Worm (Caenorhabditis elegans) whole organism, young adult: ENCODE results near the gene ZK1307.2.

Experiments
- F52B5.7 ChIP-seq: sonication (generic microtip); optimal IDR thresholded peaks from 2 replicates; lab custom pipeline; 2016; ENCODE audit warnings: mild to moderate bottlenecking, missing genetic modification characterization, missing compliant biosample characterization
- ceh-79 ChIP-seq: sonication (generic microtip); optimal IDR thresholded peaks from 2 replicates; lab custom pipeline; 2017; ENCODE audit warnings: mild to moderate bottlenecking, missing genetic modification characterization, missing compliant biosample characterization
- ceh-91 ChIP-seq: fragments of 200-800 bp; sonication (Bioruptor generic); IDR thresholded peaks from 2 replicates; pipeline ENCODE4 v1.3.6; 2022; ENCODE audit warnings: missing genetic modification reagents, missing genetic modification characterization, missing compliant biosample characterization
- efl-1 ChIP-seq: fragments of 150-350 bp; optimal IDR thresholded peaks from 2 replicates; lab custom pipeline; 2014; ENCODE audit warnings: missing biosample characterization, missing genetic modification reagents, missing genetic modification characterization
- lin-35 ChIP-seq, 3 experiments: fragments of 150-350 bp in 2 of 3; sonication (generic microtip) in 1 of 3; optimal IDR thresholded peaks; 2 replicates each; lab custom pipeline; 2014 to 2018; ENCODE audit warnings: missing biosample characterization in 3 of 3, missing genetic modification characterization in 3 of 3, missing genetic modification reagents in 3 of 3
- lir-1 ChIP-seq: fragments of 200-800 bp; sonication (Bioruptor generic); conservative IDR thresholded peaks from 2 replicates; pipeline ENCODE4 v1.3.6; 2022; ENCODE audit warnings: missing genetic modification reagents, missing genetic modification characterization, missing compliant biosample characterization
- rcor-1 ChIP-seq: fragments of 200-800 bp; sonication (Bioruptor generic); IDR thresholded peaks from 2 replicates; pipeline ENCODE4 v1.3.6; 2022; ENCODE audit warnings: missing genetic modification reagents, missing genetic modification characterization, missing compliant biosample characterization
- sea-2 ChIP-seq: fragments of 200-800 bp; sonication (Bioruptor generic); IDR thresholded peaks from 2 replicates; pipeline ENCODE4 v1.3.6; 2022; ENCODE audit warnings: missing genetic modification characterization, missing compliant biosample characterization
- xnd-1 ChIP-seq: sonication (generic microtip); optimal IDR thresholded peaks from 2 replicates; lab custom pipeline; 2016; ENCODE audit warnings: missing genotype, missing genetic modification reagents, missing genetic modification characterization, missing compliant biosample characterization
- zim-3 ChIP-seq: sonication (generic microtip); optimal IDR thresholded peaks from 2 replicates; lab custom pipeline; 2017; ENCODE audit warnings: mild to moderate bottlenecking, missing genetic modification characterization, moderate library complexity, missing compliant biosample characterization

DNA sequence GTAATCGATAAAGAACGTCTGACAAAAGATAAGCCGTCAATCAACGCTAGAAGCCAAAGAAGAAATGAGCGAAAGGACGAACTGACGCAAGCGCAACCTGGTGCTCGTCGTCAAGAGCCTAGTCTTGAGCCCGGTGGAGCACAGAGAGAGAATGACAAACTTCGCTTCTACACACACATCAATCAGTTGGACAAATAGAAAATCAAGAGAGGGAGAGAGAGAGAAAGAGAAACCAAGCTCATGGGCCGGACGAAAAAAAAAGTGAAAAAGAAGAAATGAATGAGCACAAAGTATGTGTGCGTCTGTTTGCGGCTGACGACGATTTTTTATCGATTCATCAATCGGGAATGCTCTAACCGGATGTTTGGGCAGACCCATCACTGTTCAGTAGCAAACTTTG lies 32.6 kb downstream of the ZK1307.2 start:
- TF ChIP-seq lir-1 (GFP tag; lab: Robert Waterston, UW) (no peak), xnd-1 (tag; lab: Kevin White, UChicago) (no peak), ceh-79 (no peak), F52B5.7 (no peak), efl-1 (no peak), zim-3 (no peak), lin-35 (GFP tag; optimal IDR thresholded peaks at IDR 0.05; lab: Kevin White, UChicago) (no peak), sea-2 (no peak), rcor-1 (GFP tag; lab: Robert Waterston, UW) (no peak), ceh-91 (GFP tag; lab: Robert Waterston, UW) (no peak)
